Worm (Caenorhabditis elegans) whole organism, L3 larva: ENCODE measurements around the gene alh-8.
A peak's percentile ranks its signal among the peaks of the same experiment; 100 is the strongest.

Source experiments
- R02D3.7 ChIP-seq: fragments of 150-350 bp; optimal IDR thresholded peaks from 2 replicates; lab custom pipeline; 2014; ENCODE audit warnings: missing biosample characterization, missing genetic modification characterization
- ZK546.5 ChIP-seq: sonication (generic microtip); optimal IDR thresholded peaks from 2 replicates; lab custom pipeline; 2017; ENCODE audit warnings: missing biosample characterization, missing genetic modification characterization
- aly-2 ChIP-seq: fragments of 150-350 bp; optimal IDR thresholded peaks from 2 replicates; lab custom pipeline; 2014; ENCODE audit warnings: missing biosample characterization, missing genetic modification characterization
- ama-1 ChIP-seq: fragments of 150-350 bp; optimal IDR thresholded peaks from 2 replicates; lab custom pipeline; 2018
- ceh-16 ChIP-seq: sonication (generic microtip); optimal IDR thresholded peaks from 2 replicates; lab custom pipeline; 2017; ENCODE audit warnings: missing biosample characterization, missing genetic modification characterization
- ceh-28 ChIP-seq: fragments of 150-350 bp; optimal IDR thresholded peaks from 2 replicates; lab custom pipeline; 2014; ENCODE audit warnings: missing biosample characterization, missing genetic modification reagents, missing genetic modification characterization
- ceh-82 ChIP-seq: fragments of 150-350 bp; optimal IDR thresholded peaks from 2 replicates; lab custom pipeline; 2014; ENCODE audit warnings: missing biosample characterization, missing genetic modification characterization
- ceh-9 ChIP-seq: sonication (generic microtip); optimal IDR thresholded peaks from 2 replicates; lab custom pipeline; 2018; ENCODE audit warnings: missing biosample characterization, missing genetic modification characterization
- daf-12 ChIP-seq: fragments of 150-350 bp; optimal IDR thresholded peaks from 2 replicates; lab custom pipeline; 2014; ENCODE audit warnings: missing biosample characterization, missing genetic modification reagents, missing genetic modification characterization
- elt-1 ChIP-seq: fragments of 150-350 bp; optimal IDR thresholded peaks from 2 replicates; lab custom pipeline; 2014; ENCODE audit warnings: missing biosample characterization, missing genetic modification characterization
- elt-2 ChIP-seq: sonication (generic microtip); optimal IDR thresholded peaks from 2 replicates; lab custom pipeline; 2016; ENCODE audit warnings: missing genetic modification reagents, mild to moderate bottlenecking, missing genetic modification characterization, missing compliant biosample characterization
- elt-3 ChIP-seq, 3 experiments: fragments of 150-350 bp in 1 of 3; sonication (generic microtip) in 2 of 3; optimal IDR thresholded peaks; 2 replicates in 2 of 3; 4 replicates in 1 of 3; lab custom pipeline; 2014 to 2017; ENCODE audit warnings: missing biosample characterization in 3 of 3, missing genetic modification characterization in 3 of 3
- eor-1 ChIP-seq, 2 experiments: fragments of 150-350 bp; optimal IDR thresholded peaks; 2 replicates each; lab custom pipeline; 2014 to 2018; ENCODE audit warnings: missing biosample characterization in 2 of 2, missing genetic modification characterization in 2 of 2
- fkh-10 ChIP-seq: sonication (generic microtip); optimal IDR thresholded peaks from 2 replicates; lab custom pipeline; 2017; ENCODE audit warnings: missing biosample characterization, missing genetic modification reagents, missing genetic modification characterization
- fos-1 ChIP-seq: fragments of 150-350 bp; optimal IDR thresholded peaks from 2 replicates; lab custom pipeline; 2014; ENCODE audit warnings: missing biosample characterization, missing genetic modification characterization
- hmg-11 ChIP-seq: sonication (generic microtip); optimal IDR thresholded peaks from 2 replicates; lab custom pipeline; 2016; ENCODE audit warnings: missing genetic modification characterization, missing compliant biosample characterization
- jun-1 ChIP-seq: fragments of 150-350 bp; optimal IDR thresholded peaks from 2 replicates; lab custom pipeline; 2014; ENCODE audit warnings: missing biosample characterization, missing genetic modification reagents, missing genetic modification characterization
- lin-15B ChIP-seq: fragments of 150-350 bp; optimal IDR thresholded peaks from 2 replicates; lab custom pipeline; 2014; ENCODE audit warnings: missing biosample characterization, missing genetic modification characterization
- lin-39 ChIP-seq: fragments of 150-350 bp; optimal IDR thresholded peaks from 2 replicates; lab custom pipeline; 2018; ENCODE audit warnings: missing biosample characterization, missing genetic modification reagents, missing genetic modification characterization
- lsy-12 ChIP-seq: sonication (generic microtip); optimal IDR thresholded peaks from 2 replicates; lab custom pipeline; 2016; ENCODE audit warnings: mild to moderate bottlenecking, missing genetic modification characterization, missing compliant biosample characterization
- mdl-1 ChIP-seq: fragments of 150-350 bp; optimal IDR thresholded peaks from 2 replicates; lab custom pipeline; 2014; ENCODE audit warnings: missing biosample characterization, missing genetic modification characterization
- mml-1 ChIP-seq: fragments of 150-350 bp; sonication (generic microtip); optimal IDR thresholded peaks from 3 replicates; lab custom pipeline; 2014; ENCODE audit warnings: missing biosample characterization, missing genetic modification characterization
- nfya-1 ChIP-seq: sonication (generic microtip); optimal IDR thresholded peaks from 2 replicates; lab custom pipeline; 2017; ENCODE audit warnings: missing genetic modification characterization, mild to moderate bottlenecking, missing compliant biosample characterization, antibody characterized with exemption, moderate library complexity; ENCODE audit not compliant: insufficient read depth
- nhr-11 ChIP-seq: fragments of 150-350 bp; optimal IDR thresholded peaks from 2 replicates; lab custom pipeline; 2014; ENCODE audit warnings: missing biosample characterization, missing genetic modification characterization
- nhr-12 ChIP-seq: fragments of 150-350 bp; optimal IDR thresholded peaks from 2 replicates; lab custom pipeline; 2014; ENCODE audit warnings: missing biosample characterization, missing genetic modification characterization
- nhr-23 ChIP-seq: fragments of 150-350 bp; optimal IDR thresholded peaks from 2 replicates; lab custom pipeline; 2014; ENCODE audit warnings: missing biosample characterization, missing genetic modification reagents, missing genetic modification characterization
- nhr-25 ChIP-seq: sonication (generic microtip); optimal IDR thresholded peaks from 2 replicates; lab custom pipeline; 2017; ENCODE audit warnings: missing biosample characterization, missing genetic modification characterization
- nhr-28 ChIP-seq: fragments of 150-350 bp; optimal IDR thresholded peaks from 2 replicates; lab custom pipeline; 2014; ENCODE audit warnings: missing biosample characterization, missing genetic modification characterization
- nhr-43 ChIP-seq: sonication (generic microtip); optimal IDR thresholded peaks from 2 replicates; lab custom pipeline; 2016; ENCODE audit warnings: mild to moderate bottlenecking, missing genetic modification characterization, missing compliant biosample characterization; ENCODE audit not compliant: poor library complexity, severe bottlenecking
- nhr-76 ChIP-seq: fragments of 150-350 bp; sonication (generic microtip); optimal IDR thresholded peaks from 5 replicates; lab custom pipeline; 2014; ENCODE audit warnings: missing biosample characterization, missing genetic modification characterization
- pha-4 ChIP-seq: fragments of 150-350 bp; optimal IDR thresholded peaks from 2 replicates; lab custom pipeline; 2014; ENCODE audit warnings: missing biosample characterization, missing genetic modification reagents, missing genetic modification characterization
- sea-2 ChIP-seq: fragments of 150-350 bp; sonication (generic microtip); optimal IDR thresholded peaks from 4 replicates; lab custom pipeline; 2014; ENCODE audit warnings: missing biosample characterization, missing genetic modification reagents, missing genetic modification characterization
- skn-1 ChIP-seq: fragments of 150-350 bp; optimal IDR thresholded peaks from 2 replicates; lab custom pipeline; 2014; ENCODE audit warnings: missing biosample characterization, missing genetic modification characterization
- snpc-4 ChIP-seq: fragments of 150-350 bp; optimal IDR thresholded peaks from 2 replicates; lab custom pipeline; 2014; ENCODE audit warnings: missing biosample characterization, missing genetic modification characterization
- tbx-2 ChIP-seq: sonication (generic microtip); optimal IDR thresholded peaks from 2 replicates; lab custom pipeline; 2016; ENCODE audit warnings: mild to moderate bottlenecking, missing genetic modification characterization, missing compliant biosample characterization
- unc-62 ChIP-seq: fragments of 150-350 bp; sonication (generic microtip); optimal IDR thresholded peaks from 4 replicates; lab custom pipeline; 2014; ENCODE audit warnings: missing biosample characterization, missing genetic modification reagents, missing genetic modification characterization
- zag-1 ChIP-seq: fragments of 150-350 bp; optimal IDR thresholded peaks from 2 replicates; lab custom pipeline; 2014; ENCODE audit warnings: missing biosample characterization, missing genetic modification characterization
- ztf-11 ChIP-seq: fragments of 150-350 bp; optimal IDR thresholded peaks from 2 replicates; lab custom pipeline; 2014; ENCODE audit warnings: missing biosample characterization, missing genetic modification characterization
- ztf-4 ChIP-seq: fragments of 150-350 bp; optimal IDR thresholded peaks from 2 replicates; lab custom pipeline; 2014; ENCODE audit warnings: missing biosample characterization, missing genetic modification characterization

alh-8 gene

ce11 chrII:11751615-11752174, 22.8 kb downstream of the alh-8 start:
- TF ChIP-seq hmg-11 (peak; percentile 68), nhr-12 (tag; lab: Kevin White, UChicago) (no peak), unc-62 (GFP tag; lab: Kevin White, UChicago) (peak; percentile 33), ztf-11 (tag; lab: Kevin White, UChicago) (no peak), sea-2 (peak; percentile 56), zag-1 (tag; lab: Kevin White, UChicago) (no peak), lin-39 (tag; lab: Kevin White, UChicago) (peak; percentile 52), nfya-1 (tag; lab: Kevin White, UChicago) (peak; percentile 72), lin-15B (tag; lab: Kevin White, UChicago) (peak; percentile 29)

DNA sequence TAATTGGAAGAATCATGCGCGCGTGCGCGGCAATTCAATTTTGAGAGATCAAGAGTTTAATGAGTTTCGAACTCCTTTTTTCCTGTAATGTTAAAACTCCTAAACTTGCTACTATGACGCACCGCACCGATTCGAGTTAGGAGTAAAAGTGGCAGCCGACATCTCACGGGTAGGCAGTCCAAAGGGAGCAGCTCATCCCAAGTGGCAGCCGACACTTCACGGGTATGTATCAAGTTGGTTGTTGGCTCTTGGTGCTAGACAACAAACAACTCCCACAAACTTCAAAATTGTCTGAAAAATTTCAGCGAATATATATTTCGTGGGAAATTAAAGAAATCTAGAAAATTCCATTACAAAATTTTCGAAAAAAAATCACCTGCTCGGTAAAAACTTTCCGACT, 24.3 kb downstream of the alh-8 start:
- TF ChIP-seq aly-2 (tag; lab: Kevin White, UChicago), result no peak
- no peak for TF ChIP-seq nhr-23 (tag; lab: Kevin White, UChicago)
- TF ChIP-seq hmg-11, result no peak
- TF ChIP-seq nhr-76, result no peak
- peak; percentile 58 for TF ChIP-seq snpc-4 (tag; lab: Kevin White, UChicago)
- TF ChIP-seq mml-1 (tag; lab: Kevin White, UChicago), result no peak

- TF ChIP-seq daf-12 (tag; lab: Kevin White, UChicago) (no peak), lsy-12 (tag; lab: Kevin White, UChicago) (no peak), lin-39 (tag; lab: Kevin White, UChicago) (peak; percentile 68), ama-1 (peak; percentile 100), elt-3 (tag; optimal IDR thresholded peaks at IDR 0.05; lab: Kevin White, UChicago) (no peak), unc-62 (GFP tag; lab: Kevin White, UChicago) (no peak), R02D3.7 (no peak), nhr-76 (no peak), ZK546.5 (tag; lab: Kevin White, UChicago) (no peak), nhr-12 (tag; lab: Kevin White, UChicago) (no peak), mdl-1 (tag; lab: Kevin White, UChicago) (no peak), nfya-1 (tag; lab: Kevin White, UChicago) (peak; percentile 83), tbx-2 (peak; percentile 54), ztf-4 (tag; lab: Kevin White, UChicago) (peak; percentile 83), skn-1 (tag; lab: Kevin White, UChicago) (no peak), fos-1 (peak; percentile 65), pha-4 (peak; percentile 94), nhr-23 (tag; lab: Kevin White, UChicago) (no peak), ceh-82 (tag; lab: Kevin White, UChicago) (no peak), ceh-9 (tag; lab: Kevin White, UChicago) (no peak), nhr-25 (tag; lab: Kevin White, UChicago) (peak; percentile 80), ceh-16 (tag; lab: Kevin White, UChicago) (peak; percentile 67), elt-2 (peak; percentile 29), nhr-28 (tag; lab: Kevin White, UChicago) (no peak), eor-1 (tag; optimal IDR thresholded peaks at IDR 0.05; lab: Kevin White, UChicago) (peak in 1 of 2 experiments; percentile 11), jun-1 (tag; lab: Kevin White, UChicago) (no peak), snpc-4 (tag; lab: Kevin White, UChicago) (peak; percentile 77)
These were observed 27.8 kb downstream of the alh-8 start for ce11 chrII:11756684-11757107.

DNA sequence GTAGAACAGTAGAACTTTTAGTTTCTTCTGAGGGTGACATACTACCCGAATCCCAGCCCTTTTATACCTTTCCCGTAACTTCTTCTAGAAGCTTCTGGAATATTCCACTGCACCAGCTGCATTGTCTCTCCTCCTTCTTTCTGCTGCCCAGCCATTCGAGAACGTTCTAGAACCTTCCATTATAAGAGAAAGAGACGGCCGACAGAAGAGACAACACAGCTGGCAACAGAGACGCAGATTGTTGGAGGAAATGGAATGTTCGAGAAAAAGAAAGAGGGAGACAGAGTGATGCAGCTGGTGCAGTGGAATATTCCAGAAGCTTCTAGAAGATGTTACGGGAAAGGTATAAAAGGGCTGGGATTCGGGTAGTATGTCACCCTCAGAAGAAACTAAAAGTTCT, 30.4 kb downstream of the alh-8 start, which contains the start of the genes F44E5.4 and F44E5.5:
F44E5.4 (minus strand) TSS at position 35 of the 400 bp plus-strand sequence.
F44E5.5 (plus strand) TSS at position 386 of the 400 bp plus-strand sequence.
- TF ChIP-seq fos-1 (peak; percentile 34), skn-1 (tag; lab: Kevin White, UChicago) (peak; percentile 12), elt-2 (peak; percentile 60), ceh-28 (tag; lab: Kevin White, UChicago) (peak; percentile 69), elt-1 (tag; lab: Kevin White, UChicago) (peak; percentile 31), pha-4 (peak; percentile 38), fkh-10 (GFP tag; lab: Kevin White, UChicago) (peak; percentile 9), eor-1 (tag; optimal IDR thresholded peaks at IDR 0.05; lab: Kevin White, UChicago) (peak in 1 of 2 experiments; percentile 42), lsy-12 (tag; lab: Kevin White, UChicago) (peak; percentile 98), tbx-2 (peak; percentile 90), nhr-23 (tag; lab: Kevin White, UChicago) (peak; percentile 74), nhr-11 (tag; lab: Kevin White, UChicago) (peak; percentile 70), nhr-43 (tag; lab: Kevin White, UChicago) (peak; percentile 47), sea-2 (peak; percentile 100), nfya-1 (tag; lab: Kevin White, UChicago) (peak; percentile 92), jun-1 (tag; lab: Kevin White, UChicago) (peak; percentile 93), lin-39 (tag; lab: Kevin White, UChicago) (peak; percentile 54), lin-15B (tag; lab: Kevin White, UChicago) (peak; percentile 44), nhr-25 (tag; lab: Kevin White, UChicago) (peak; percentile 61), mml-1 (tag; lab: Kevin White, UChicago) (peak; percentile 66)
